Worm (Caenorhabditis elegans): ENCODE data around the gene M162.7.

DNA sequence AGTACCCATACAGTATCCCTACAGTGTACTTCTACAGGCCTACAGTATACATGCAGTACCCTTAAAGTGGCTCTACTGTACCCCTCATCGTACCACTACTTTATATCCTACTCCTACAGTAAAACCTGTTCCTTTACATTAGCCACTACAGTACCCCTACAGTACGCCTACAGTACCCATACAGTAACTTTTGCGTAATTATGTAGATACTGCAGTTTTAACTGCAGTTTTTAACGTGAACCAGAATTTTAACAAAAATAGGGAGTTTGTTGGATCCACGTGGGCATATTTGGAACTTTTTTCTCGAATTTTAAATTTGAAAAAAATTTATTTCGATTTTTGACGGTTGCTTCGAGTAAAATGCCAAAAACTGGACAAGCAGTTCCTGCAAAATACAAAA lies 51.5 kb downstream of the M162.7 start, which contains the start of gene W04E12.4:
- TF ChIP-seq klf-2 (GFP tag; conservative IDR thresholded peaks at IDR 0.05), result no peak
- no peak for TF ChIP-seq cog-1 (tag; optimal IDR thresholded peaks at IDR 0.05)
- TF ChIP-seq flt-1 (GFP tag; IDR thresholded peaks at IDR 0.05), result no peak
- TF ChIP-seq med-1 (GFP tag; optimal IDR thresholded peaks at IDR 0.05; ENCODE audit: insufficient read depth), result no peak
- TF ChIP-seq ztf-29 (GFP tag; IDR thresholded peaks at IDR 0.05), result no peak
- no peak for TF ChIP-seq T22C8.4 (GFP tag; IDR thresholded peaks at IDR 0.05)
- no peak for TF ChIP-seq ref-1 (GFP tag; conservative IDR thresholded peaks at IDR 0.05)
- TF ChIP-seq ztf-23 (GFP tag; IDR thresholded peaks at IDR 0.05), result no peak

All from whole organism, midembryonic.